Worm (Caenorhabditis elegans) whole organism, L4/young adult: ENCODE measurements around the gene ZK250.13.
"Not testable (repeated sequence)": the region's sequence is repeated elsewhere in the genome, so short reads cannot be mapped to it uniquely, and the experiment has no call there.

ENCODE experiments used
- W03F9.2 ChIP-seq: fragments of 150-350 bp; optimal IDR thresholded peaks from 2 replicates; lab custom pipeline; 2014; ENCODE audit warnings: missing biosample characterization, missing genetic modification characterization
- dao-5 ChIP-seq: sonication (generic microtip); optimal IDR thresholded peaks from 2 replicates; lab custom pipeline; 2016; ENCODE audit warnings: missing genotype, missing genetic modification characterization, moderate library complexity, missing compliant biosample characterization
- him-1 ChIP-seq: sonication (generic microtip); optimal IDR thresholded peaks from 2 replicates; lab custom pipeline; 2016; ENCODE audit warnings: missing genotype, missing genetic modification reagents, missing genetic modification characterization, missing compliant biosample characterization

The ZK250.13 gene

ce11 chrII:1939652-1940051, at the start of gene ZK250.13:
ZK250.13 (minus strand) TSS chrII:1939752.
- TF ChIP-seq dao-5 (tag; lab: Kevin White, UChicago) = no peak
- no peak for TF ChIP-seq W03F9.2 (tag; lab: Kevin White, UChicago)
- TF ChIP-seq him-1 (tag; lab: Kevin White, UChicago) = no peak

ce11 chrII:1989010-1989409, 49.5 kb upstream of the ZK250.13 start, which contains the start of gene math-44:
math-44 (plus strand) TSS chrII:1989310.
- TF ChIP-seq dao-5 (tag; lab: Kevin White, UChicago) = no peak
- TF ChIP-seq W03F9.2 (tag; lab: Kevin White, UChicago) = no peak
- TF ChIP-seq him-1 (tag; lab: Kevin White, UChicago) = no peak

- no peak for TF ChIP-seq dao-5 (tag; lab: Kevin White, UChicago)
- TF ChIP-seq W03F9.2 (tag; lab: Kevin White, UChicago) = no peak
- TF ChIP-seq him-1 (tag; lab: Kevin White, UChicago) = no peak
These were observed 47.4 kb upstream of the ZK250.13 start, which contains the start of gene Y16E11A.4 for ce11 chrII:1986979-1987378. Y16E11A.4 (plus strand) TSS chrII:1987279.

- not testable (repeated sequence) for TF ChIP-seq W03F9.2, him-1, dao-5 (tag; lab: Kevin White, UChicago)
These were observed 16.0 kb upstream of the ZK250.13 start, which contains the start of gene math-49 for ce11 chrII:1955568-1955967. math-49 (minus strand) TSS chrII:1955668.

- no peak for TF ChIP-seq dao-5 (tag; lab: Kevin White, UChicago)
- no peak for TF ChIP-seq W03F9.2 (tag; lab: Kevin White, UChicago)
- no peak for TF ChIP-seq him-1 (tag; lab: Kevin White, UChicago)
These were observed 9.6 kb upstream of the ZK250.13 start for ce11 chrII:1949119-1949518.

ce11 chrII:1948393-1948792, 8.8 kb upstream of the ZK250.13 start, which contains the start of gene ZK250.2:
ZK250.2 (plus strand) TSS chrII:1948693.
- not testable (repeated sequence) for TF ChIP-seq W03F9.2, dao-5, him-1 (tag; lab: Kevin White, UChicago)

- TF ChIP-seq W03F9.2 (tag; lab: Kevin White, UChicago) (no peak), him-1 (tag; lab: Kevin White, UChicago) (no peak), dao-5 (tag; lab: Kevin White, UChicago) (no peak)
These were observed 6.9 kb upstream of the ZK250.13 start, which contains the start of gene math-48 for ce11 chrII:1946427-1946826. math-48 (minus strand) TSS chrII:1946527.

ce11 chrII:1945093-1945492, 5.5 kb upstream of the ZK250.13 start, which contains the start of gene ZK250.14:
ZK250.14 (minus strand) TSS chrII:1945193.
- TF ChIP-seq W03F9.2 (tag; lab: Kevin White, UChicago) = no peak
- TF ChIP-seq him-1 (tag; lab: Kevin White, UChicago) = no peak
- no peak for TF ChIP-seq dao-5 (tag; lab: Kevin White, UChicago)

- TF ChIP-seq dao-5 (tag; lab: Kevin White, UChicago) (no peak), him-1 (tag; lab: Kevin White, UChicago) (no peak), W03F9.2 (tag; lab: Kevin White, UChicago) (no peak)
These were observed 11.0 kb downstream of the ZK250.13 start for ce11 chrII:1928578-1928977.

ce11 chrII:1926162-1926561, 13.4 kb downstream of the ZK250.13 start, which contains the start of gene F52C6.2:
F52C6.2 (plus strand) TSS chrII:1926462.
- no peak for TF ChIP-seq him-1 (tag; lab: Kevin White, UChicago)
- no peak for TF ChIP-seq W03F9.2 (tag; lab: Kevin White, UChicago)
- no peak for TF ChIP-seq dao-5 (tag; lab: Kevin White, UChicago)

ce11 chrII:1924459-1924858, 15.1 kb downstream of the ZK250.13 start, which contains the start of gene F52C6.3:
F52C6.3 (plus strand) TSS chrII:1924759.
- TF ChIP-seq W03F9.2 (tag; lab: Kevin White, UChicago) = no peak

- no peak for TF ChIP-seq dao-5 (tag; lab: Kevin White, UChicago)
- TF ChIP-seq him-1 (tag; lab: Kevin White, UChicago) = no peak
- no peak for TF ChIP-seq W03F9.2 (tag; lab: Kevin White, UChicago)
These were observed 16.8 kb downstream of the ZK250.13 start, which contains the start of the genes bath-2 and F52C6.4 for ce11 chrII:1922665-1923187. bath-2 (minus strand) TSS chrII:1922765. F52C6.4 (plus strand) TSS chrII:1923137.

- TF ChIP-seq W03F9.2 (tag; lab: Kevin White, UChicago) (no peak), dao-5 (tag; lab: Kevin White, UChicago) (no peak), him-1 (tag; lab: Kevin White, UChicago) (no peak)
These were observed 18.5 kb downstream of the ZK250.13 start, which contains the start of gene bath-7 for ce11 chrII:1921018-1921417. bath-7 (minus strand) TSS chrII:1921118.
